Worm (Caenorhabditis elegans) whole organism, late embryonic: ENCODE results near the gene polk-1.

Source experiments
- C38D4.7 ChIP-seq: fragments of 200-800 bp; sonication (Bioruptor generic); optimal IDR thresholded peaks from 2 replicates; lab custom pipeline; 2018; ENCODE audit warnings: mild to moderate bottlenecking, missing genetic modification characterization, moderate library complexity, missing compliant biosample characterization
- F13H6.1 ChIP-seq: sonication (generic microtip); optimal IDR thresholded peaks from 2 replicates; lab custom pipeline; 2016; ENCODE audit warnings: missing genetic modification characterization, missing compliant biosample characterization
- K02D7.2 ChIP-seq: sonication (generic microtip); optimal IDR thresholded peaks from 2 replicates; lab custom pipeline; 2017; ENCODE audit warnings: mild to moderate bottlenecking, missing genetic modification characterization, missing compliant biosample characterization
- K09A11.1 ChIP-seq: sonication (generic microtip); optimal IDR thresholded peaks from 2 replicates; lab custom pipeline; 2017; ENCODE audit warnings: antibody characterized with exemption, mild to moderate bottlenecking, missing genetic modification characterization, missing compliant biosample characterization; ENCODE audit not compliant: insufficient read depth
- ama-1 ChIP-seq: fragments of 150-350 bp; optimal IDR thresholded peaks from 2 replicates; lab custom pipeline; 2014
- ceh-18 ChIP-seq: sonication (generic microtip); optimal IDR thresholded peaks from 2 replicates; lab custom pipeline; 2016; ENCODE audit warnings: missing genetic modification characterization, missing compliant biosample characterization
- ceh-19 ChIP-seq: fragments of 200-800 bp; sonication (Bioruptor generic); optimal IDR thresholded peaks from 2 replicates; lab custom pipeline; 2018; ENCODE audit warnings: mild to moderate bottlenecking, missing genetic modification characterization, missing compliant biosample characterization
- ceh-24 ChIP-seq: sonication (generic microtip); optimal IDR thresholded peaks from 2 replicates; lab custom pipeline; 2016; ENCODE audit warnings: mild to moderate bottlenecking, missing genetic modification characterization, missing compliant biosample characterization
- ceh-34 ChIP-seq: sonication (generic microtip); optimal IDR thresholded peaks from 2 replicates; lab custom pipeline; 2016; ENCODE audit warnings: mild to moderate bottlenecking, missing genetic modification characterization, missing compliant biosample characterization
- ceh-45 ChIP-seq: fragments of 200-800 bp; sonication (Bioruptor generic); IDR thresholded peaks from 2 replicates; pipeline ENCODE4 v1.3.6; 2022; ENCODE audit warnings: missing genetic modification reagents, missing genetic modification characterization, missing compliant biosample characterization
- ceh-6 ChIP-seq: fragments of 200-800 bp; sonication (Bioruptor generic); optimal IDR thresholded peaks from 2 replicates; lab custom pipeline; 2018; ENCODE audit warnings: mild to moderate bottlenecking, missing genetic modification characterization, missing compliant biosample characterization
- ceh-9 ChIP-seq: sonication (generic microtip); optimal IDR thresholded peaks from 2 replicates; lab custom pipeline; 2016; ENCODE audit warnings: mild to moderate bottlenecking, missing genetic modification characterization, inconsistent platforms, missing compliant biosample characterization
- dmd-4 ChIP-seq: sonication (generic microtip); optimal IDR thresholded peaks from 2 replicates; lab custom pipeline; 2016; ENCODE audit warnings: borderline replicate concordance, missing genetic modification characterization, missing compliant biosample characterization
- dve-1 ChIP-seq: sonication (generic microtip); optimal IDR thresholded peaks from 2 replicates; lab custom pipeline; 2017; ENCODE audit warnings: antibody characterized with exemption, mild to moderate bottlenecking, missing genetic modification characterization, missing compliant biosample characterization
- elt-4 ChIP-seq: sonication (generic microtip); optimal IDR thresholded peaks from 2 replicates; lab custom pipeline; 2016; ENCODE audit warnings: missing genetic modification characterization, missing compliant biosample characterization
- ets-4 ChIP-seq: sonication (generic microtip); optimal IDR thresholded peaks from 2 replicates; lab custom pipeline; 2016; ENCODE audit warnings: missing genetic modification characterization, missing compliant biosample characterization
- fax-1 ChIP-seq: sonication (generic microtip); optimal IDR thresholded peaks from 2 replicates; lab custom pipeline; 2016; ENCODE audit warnings: missing genotype, missing genetic modification characterization, missing compliant biosample characterization
- fkh-10 ChIP-seq: fragments of 150-350 bp; optimal IDR thresholded peaks from 2 replicates; lab custom pipeline; 2014; ENCODE audit warnings: missing biosample characterization, missing genetic modification reagents, missing genetic modification characterization
- gmeb-2 ChIP-seq: sonication (generic microtip); optimal IDR thresholded peaks from 2 replicates; lab custom pipeline; 2016; ENCODE audit warnings: missing genetic modification characterization, inconsistent platforms, missing compliant biosample characterization
- hlh-15 ChIP-seq: sonication (generic microtip); optimal IDR thresholded peaks from 2 replicates; lab custom pipeline; 2016; ENCODE audit warnings: missing genetic modification characterization, missing compliant biosample characterization
- hlh-30 ChIP-seq: sonication (generic microtip); optimal IDR thresholded peaks from 2 replicates; lab custom pipeline; 2017; ENCODE audit warnings: antibody characterized with exemption, missing genetic modification characterization, missing compliant biosample characterization; ENCODE audit not compliant: insufficient read depth
- hlh-6 ChIP-seq: sonication (generic microtip); optimal IDR thresholded peaks from 2 replicates; lab custom pipeline; 2016; ENCODE audit warnings: missing genotype, missing genetic modification characterization, missing compliant biosample characterization
- hlh-8 ChIP-seq: sonication (generic microtip); optimal IDR thresholded peaks from 2 replicates; lab custom pipeline; 2016; ENCODE audit warnings: missing genotype, missing genetic modification characterization, missing compliant biosample characterization
- lim-6 ChIP-seq: sonication (generic microtip); optimal IDR thresholded peaks from 2 replicates; lab custom pipeline; 2016; ENCODE audit warnings: missing genetic modification characterization, missing compliant biosample characterization
- nfya-1 ChIP-seq: sonication (generic microtip); optimal IDR thresholded peaks from 2 replicates; lab custom pipeline; 2017; ENCODE audit warnings: missing genetic modification characterization, mild to moderate bottlenecking, missing compliant biosample characterization, antibody characterized with exemption, moderate library complexity
- odd-2 ChIP-seq: sonication (generic microtip); optimal IDR thresholded peaks from 2 replicates; lab custom pipeline; 2017; ENCODE audit warnings: antibody characterized with exemption, mild to moderate bottlenecking, missing genetic modification characterization, missing compliant biosample characterization
- pag-3 ChIP-seq: sonication (generic microtip); optimal IDR thresholded peaks from 2 replicates; lab custom pipeline; 2016; ENCODE audit warnings: missing compliant biosample characterization, missing genetic modification characterization, borderline replicate concordance
- pat-9 ChIP-seq: fragments of 200-800 bp; sonication (Bioruptor generic); optimal IDR thresholded peaks from 2 replicates; lab custom pipeline; 2018; ENCODE audit warnings: mild to moderate bottlenecking, missing genetic modification characterization, moderate library complexity, missing compliant biosample characterization
- pax-1 ChIP-seq: fragments of 150-350 bp; optimal IDR thresholded peaks from 2 replicates; lab custom pipeline; 2014; ENCODE audit warnings: missing biosample characterization, missing genetic modification characterization
- pha-4 ChIP-seq: fragments of 150-350 bp; optimal IDR thresholded peaks from 2 replicates; lab custom pipeline; 2018; ENCODE audit warnings: missing biosample characterization, missing genetic modification reagents, missing genetic modification characterization
- pqm-1 ChIP-seq: sonication (generic microtip); optimal IDR thresholded peaks from 2 replicates; lab custom pipeline; 2016; ENCODE audit warnings: missing genetic modification characterization, missing compliant biosample characterization
- pros-1 ChIP-seq: fragments of 150-350 bp; optimal IDR thresholded peaks from 2 replicates; lab custom pipeline; 2014; ENCODE audit warnings: missing biosample characterization, missing genetic modification reagents, missing genetic modification characterization
- rnt-1 ChIP-seq: sonication (generic microtip); optimal IDR thresholded peaks from 2 replicates; lab custom pipeline; 2016; ENCODE audit warnings: missing genetic modification characterization, missing compliant biosample characterization
- sdc-2 ChIP-seq: sonication (generic microtip); optimal IDR thresholded peaks from 2 replicates; lab custom pipeline; 2016; ENCODE audit warnings: missing genotype, missing genetic modification characterization, missing compliant biosample characterization
- sox-2 ChIP-seq: fragments of 200-800 bp; sonication (Bioruptor generic); IDR thresholded peaks from 2 replicates; pipeline ENCODE4 v1.3.6; 2022; ENCODE audit warnings: missing genetic modification reagents, missing genetic modification characterization, missing compliant biosample characterization
- sox-4 ChIP-seq: sonication (generic microtip); optimal IDR thresholded peaks from 2 replicates; lab custom pipeline; 2017; ENCODE audit warnings: mild to moderate bottlenecking, missing genetic modification characterization, inconsistent platforms, missing compliant biosample characterization
- syd-9 ChIP-seq: sonication (generic microtip); optimal IDR thresholded peaks from 2 replicates; lab custom pipeline; 2016; ENCODE audit warnings: mild to moderate bottlenecking, missing genetic modification characterization, moderate library complexity, missing compliant biosample characterization
- tbx-7 ChIP-seq: sonication (generic microtip); optimal IDR thresholded peaks from 2 replicates; lab custom pipeline; 2016; ENCODE audit warnings: missing genotype, missing genetic modification characterization, missing compliant biosample characterization
- unc-3 ChIP-seq, 2 experiments: fragments of 200-800 bp in 1 of 2; sonication (Bioruptor generic) in 1 of 2; sonication (generic microtip) in 1 of 2; conservative IDR thresholded peaks in 1 of 2; optimal IDR thresholded peaks in 1 of 2; 2 replicates each; pipeline versions ENCODE4 v1.3.6 to Lab custom; 2016 to 2022; ENCODE audit warnings: missing compliant biosample characterization in 2 of 2, missing genetic modification characterization in 2 of 2, missing genetic modification reagents in 1 of 2
- unc-55 ChIP-seq: sonication (generic microtip); optimal IDR thresholded peaks from 2 replicates; lab custom pipeline; 2017; ENCODE audit warnings: missing biosample characterization, missing genetic modification reagents, missing genetic modification characterization
- unc-86 ChIP-seq: sonication (generic microtip); optimal IDR thresholded peaks from 2 replicates; lab custom pipeline; 2016; ENCODE audit warnings: missing genetic modification characterization, missing compliant biosample characterization
- ztf-16 ChIP-seq: sonication (generic microtip); optimal IDR thresholded peaks from 2 replicates; lab custom pipeline; 2017; ENCODE audit warnings: missing genetic modification characterization, missing compliant biosample characterization

The polk-1 gene

DNA sequence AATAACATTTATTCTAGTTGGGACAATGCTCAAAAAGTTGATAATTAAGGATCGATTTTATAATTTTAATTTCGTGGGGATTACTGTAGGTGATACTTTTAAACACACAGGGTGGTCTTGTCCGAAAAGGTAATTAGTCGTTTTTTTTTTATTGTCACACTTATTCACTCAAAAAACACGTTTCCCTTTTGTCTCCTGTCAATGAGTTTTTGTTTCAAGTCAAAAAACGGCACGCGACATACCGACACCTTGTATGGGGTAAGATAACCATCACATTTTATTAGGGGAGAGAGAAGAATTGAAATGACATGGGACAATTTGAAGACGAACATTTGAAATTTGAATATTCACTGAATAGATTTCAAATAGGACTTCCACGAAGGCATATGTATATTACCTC is 3.3 kb downstream of the polk-1 start:
- no peak for TF ChIP-seq fax-1 (tag; lab: Kevin White, UChicago)
- TF ChIP-seq sdc-2 = no peak
- TF ChIP-seq fkh-10 (GFP tag; lab: Kevin White, UChicago) = no peak
- TF ChIP-seq pag-3 (tag; lab: Kevin White, UChicago) = no peak
- no peak for TF ChIP-seq K09A11.1 (tag; lab: Kevin White, UChicago)
- TF ChIP-seq syd-9 (tag; lab: Kevin White, UChicago) = no peak
- no peak for TF ChIP-seq nfya-1 (tag; lab: Kevin White, UChicago)
- no peak for TF ChIP-seq unc-55 (GFP tag; lab: Kevin White, UChicago)
- TF ChIP-seq sox-2 (GFP tag; lab: Robert Waterston, UW) = no peak
- TF ChIP-seq ceh-18 = no peak
- TF ChIP-seq pros-1 (tag; lab: Kevin White, UChicago) = no peak
- TF ChIP-seq pat-9 = no peak
- no peak for TF ChIP-seq unc-3 (GFP tag; conservative IDR thresholded peaks at IDR 0.05; lab: Robert Waterston, UW)
- no peak for TF ChIP-seq unc-3 (tag; optimal IDR thresholded peaks at IDR 0.05; lab: Kevin White, UChicago)
- no peak for TF ChIP-seq ceh-19 (GFP tag; lab: Kevin White, UChicago)
- TF ChIP-seq gmeb-2 (tag; lab: Kevin White, UChicago) = no peak
- no peak for TF ChIP-seq F13H6.1
- TF ChIP-seq hlh-30 (tag; lab: Kevin White, UChicago) = no peak
- TF ChIP-seq hlh-15 (tag; lab: Kevin White, UChicago) = no peak
- no peak for TF ChIP-seq K02D7.2 (tag; lab: Kevin White, UChicago)
- TF ChIP-seq, all 69 proteins: peak for 0

DNA sequence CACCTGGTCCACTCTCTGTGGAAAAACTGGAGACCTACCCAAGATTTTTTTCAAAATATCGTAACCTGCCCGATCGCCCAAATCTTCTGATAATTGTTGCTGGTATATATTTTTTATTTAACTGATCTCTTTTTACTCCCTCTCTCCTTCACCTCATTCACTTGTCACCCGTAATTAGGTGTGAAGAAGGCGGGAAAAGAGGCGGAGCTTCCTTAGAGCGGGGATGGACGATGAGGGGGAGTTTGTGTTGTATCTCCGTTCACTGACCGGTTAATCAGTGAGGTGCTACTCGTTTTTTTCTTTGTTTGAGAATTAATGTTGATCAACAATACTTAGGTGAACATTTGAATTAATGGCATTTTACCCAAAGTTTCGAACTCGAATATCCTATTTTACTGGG is 6.0 kb downstream of the polk-1 start, which contains the start of gene ceh-16:
Gene ceh-16, plus strand, starts transcription at position 301 of the 400 bp plus-strand sequence.
- TF ChIP-seq rnt-1 (no peak), K09A11.1 (tag; lab: Kevin White, UChicago) (no peak), unc-86 (tag; lab: Kevin White, UChicago) (no peak), elt-4 (tag; lab: Kevin White, UChicago) (no peak), ceh-45 (no peak), C38D4.7 (GFP tag; lab: Kevin White, UChicago) (no peak), tbx-7 (tag; lab: Kevin White, UChicago) (no peak), ceh-34 (tag; lab: Kevin White, UChicago) (no peak)
- TF ChIP-seq, all 69 proteins: peak for 0

DNA sequence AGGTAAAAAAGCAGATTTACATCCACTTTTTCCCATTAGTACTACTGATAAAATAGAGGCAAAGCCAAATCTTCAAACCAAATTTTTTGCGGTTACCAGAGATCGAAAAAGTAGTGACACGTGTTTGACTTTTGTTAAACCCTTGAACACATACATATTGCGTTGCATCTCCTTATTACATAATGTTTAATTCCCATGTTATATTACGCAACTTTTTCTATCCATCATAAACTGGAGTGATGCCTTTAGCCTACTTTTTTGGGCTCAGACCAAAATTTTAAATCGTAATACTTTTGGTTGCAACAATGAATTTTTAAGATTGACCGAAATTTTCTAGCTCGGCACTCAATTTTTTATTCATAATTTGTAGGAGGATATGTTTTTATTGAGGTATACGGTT is 6.4 kb downstream of the polk-1 start:
- TF ChIP-seq C38D4.7 (GFP tag; lab: Kevin White, UChicago) (no peak), dve-1 (tag; lab: Kevin White, UChicago) (no peak), syd-9 (tag; lab: Kevin White, UChicago) (no peak)

DNA sequence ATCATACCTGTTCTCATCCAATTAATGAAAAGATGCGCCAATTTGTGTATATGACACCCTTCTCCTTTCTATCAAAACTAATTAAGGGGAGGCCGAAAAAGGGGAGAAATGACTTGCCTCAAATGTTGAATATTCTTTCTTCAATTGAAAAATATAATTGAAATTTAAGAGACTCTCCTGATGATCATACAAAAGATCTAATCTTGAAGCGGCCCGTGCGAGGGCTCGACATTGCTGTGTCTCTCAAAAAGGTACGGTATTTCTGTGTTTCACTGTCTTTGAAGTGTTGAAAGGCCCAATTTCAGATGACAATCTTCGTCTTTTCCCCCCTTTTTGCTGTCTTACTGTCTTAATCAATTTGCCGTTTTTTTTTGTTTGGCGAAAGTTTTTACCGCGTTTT is 7.4 kb downstream of the polk-1 start:
- peak; percentile 18 for TF ChIP-seq nfya-1 (tag; lab: Kevin White, UChicago)
- TF ChIP-seq ceh-6 (GFP tag; lab: Kevin White, UChicago) = no peak
- TF ChIP-seq pha-4 (tag; lab: Kevin White, UChicago) = no peak
- TF ChIP-seq dmd-4 (tag; lab: Kevin White, UChicago) = no peak
- TF ChIP-seq ama-1 = no peak
- no peak for TF ChIP-seq pax-1

DNA sequence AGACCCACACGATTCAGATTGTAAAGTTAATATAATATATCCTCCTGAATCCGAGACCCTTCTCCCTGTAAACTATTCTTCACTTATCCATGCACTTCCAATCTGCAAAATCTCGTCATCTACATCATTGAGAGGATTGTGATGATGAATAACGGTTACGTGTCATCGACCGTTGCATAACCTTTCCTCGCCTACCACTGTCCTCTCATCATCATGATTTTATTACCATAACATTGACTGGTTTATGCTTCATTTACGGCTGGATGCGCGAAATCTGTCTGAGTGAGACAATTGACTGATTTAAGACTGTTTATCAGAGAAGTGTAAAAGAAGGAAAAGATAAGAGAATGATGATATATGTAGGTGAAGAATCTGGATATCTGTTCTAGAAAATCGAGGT is 8.1 kb downstream of the polk-1 start:
- no peak for TF ChIP-seq hlh-8 (tag; lab: Kevin White, UChicago)
- TF ChIP-seq ztf-16 (tag; lab: Kevin White, UChicago) = no peak
- TF ChIP-seq hlh-6 (tag; lab: Kevin White, UChicago) = no peak
- TF ChIP-seq dve-1 (tag; lab: Kevin White, UChicago) = no peak
- TF ChIP-seq pros-1 (tag; lab: Kevin White, UChicago) = no peak
- TF ChIP-seq ceh-9 (tag; lab: Kevin White, UChicago) = no peak
- no peak for TF ChIP-seq hlh-15 (tag; lab: Kevin White, UChicago)
- TF ChIP-seq sox-4 (tag; lab: Kevin White, UChicago) = no peak
- TF ChIP-seq F13H6.1 = no peak
- TF ChIP-seq odd-2 = no peak
- no peak for TF ChIP-seq lim-6 (tag; lab: Kevin White, UChicago)
- no peak for TF ChIP-seq pag-3 (tag; lab: Kevin White, UChicago)
- TF ChIP-seq pqm-1 (tag; lab: Kevin White, UChicago) = no peak
- no peak for TF ChIP-seq ceh-18
- no peak for TF ChIP-seq unc-86 (tag; lab: Kevin White, UChicago)
- TF ChIP-seq sox-2 (GFP tag; lab: Robert Waterston, UW) = no peak
- TF ChIP-seq ceh-24 (tag; lab: Kevin White, UChicago) = no peak
- TF ChIP-seq ets-4 = no peak
- TF ChIP-seq, all 69 proteins: peak for 0
